Fruit fly (Drosophila melanogaster) whole organism: ENCODE results near the gene Dhc64C.

ENCODE experiments used
- CG8478 ChIP-seq: fragments of >200 bp; optimal IDR thresholded peaks from 2 replicates; lab custom pipeline; 2018; ENCODE audit warnings: inconsistent platforms
- pan ChIP-seq: fragments of >200 bp; optimal IDR thresholded peaks from 2 replicates; lab custom pipeline; 2017

DNA sequence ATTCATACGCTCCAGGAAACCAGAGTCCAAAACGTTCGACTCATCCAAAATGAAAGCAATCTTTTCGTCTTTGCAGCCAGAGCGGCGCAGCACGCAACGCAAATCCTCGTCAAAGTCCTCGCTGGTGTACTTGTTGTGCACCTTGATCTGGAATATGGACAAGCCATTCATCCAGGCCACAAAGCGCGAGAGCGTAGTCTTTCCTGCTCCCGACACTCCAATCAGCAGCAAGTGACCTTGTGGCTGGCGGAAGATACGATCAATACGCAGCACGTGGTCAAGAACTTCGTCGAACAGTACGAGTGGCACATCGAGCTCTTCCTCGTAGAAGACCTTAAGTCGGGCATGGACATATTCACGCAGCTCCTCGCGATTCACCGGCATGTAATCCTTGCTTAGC is 11.3 kb downstream of the Dhc64C start:
- TF ChIP-seq pan (no peak), CG8478 (no peak)
